Worm (Caenorhabditis elegans) whole organism, young adult: ENCODE data around the gene C14A6.12.

Source experiments
- F33H1.4 ChIP-seq: fragments of 200-800 bp; sonication (Bioruptor generic); IDR thresholded peaks from 2 replicates; pipeline ENCODE4 v1.3.6; 2022; ENCODE audit warnings: missing genetic modification reagents, missing genetic modification characterization, missing compliant biosample characterization
- F39B2.1 ChIP-seq: fragments of 200-800 bp; sonication (Bioruptor generic); IDR thresholded peaks from 2 replicates; pipeline ENCODE4 v1.3.6; 2022; ENCODE audit warnings: missing genetic modification reagents, missing genetic modification characterization, missing compliant biosample characterization
- Y67H2A.10 ChIP-seq: fragments of 200-800 bp; sonication (Bioruptor generic); conservative IDR thresholded peaks from 2 replicates; pipeline ENCODE4 v1.3.6; 2022; ENCODE audit warnings: missing genetic modification reagents, missing genetic modification characterization, missing compliant biosample characterization
- Y95B8A.8 ChIP-seq: fragments of 200-800 bp; sonication (Bioruptor generic); IDR thresholded peaks from 2 replicates; pipeline ENCODE4 v1.3.6; 2022; ENCODE audit warnings: missing genetic modification reagents, missing genetic modification characterization, missing compliant biosample characterization
- aptf-2 ChIP-seq: fragments of 200-800 bp; sonication (Bioruptor generic); conservative IDR thresholded peaks from 2 replicates; pipeline ENCODE4 v1.3.6; 2022; ENCODE audit warnings: missing genetic modification reagents, missing genetic modification characterization, missing compliant biosample characterization
- let-526 ChIP-seq: fragments of 200-800 bp; sonication (Bioruptor generic); IDR thresholded peaks from 2 replicates; pipeline ENCODE4 v1.3.6; 2022; ENCODE audit warnings: missing genetic modification reagents, missing genetic modification characterization, missing compliant biosample characterization
- pha-4 ChIP-seq: fragments of 150-350 bp; sonication (generic microtip); optimal IDR thresholded peaks from 2 replicates; lab custom pipeline; 2014; ENCODE audit warnings: missing biosample characterization, missing genetic modification reagents, missing genetic modification characterization
- somi-1 ChIP-seq: fragments of 200-800 bp; sonication (Bioruptor generic); optimal IDR thresholded peaks from 2 replicates; lab custom pipeline; 2018; ENCODE audit warnings: mild to moderate bottlenecking, missing genetic modification characterization, missing compliant biosample characterization
- unc-130 ChIP-seq: sonication (generic microtip); optimal IDR thresholded peaks from 2 replicates; lab custom pipeline; 2016; ENCODE audit warnings: missing genetic modification reagents, missing genetic modification characterization, missing compliant biosample characterization

- no peak for TF ChIP-seq Y95B8A.8 (GFP tag; lab: Robert Waterston, UW)
- TF ChIP-seq F33H1.4: no peak
- no peak for TF ChIP-seq aptf-2 (GFP tag; lab: Robert Waterston, UW)
- no peak for TF ChIP-seq Y67H2A.10
- TF ChIP-seq let-526 (GFP tag; lab: Robert Waterston, UW): no peak
- no peak for TF ChIP-seq unc-130
- TF ChIP-seq somi-1: no peak
- no peak for TF ChIP-seq F39B2.1
- TF ChIP-seq pha-4 (tag; lab: Kevin White, UChicago): no peak
These were observed 19.9 kb downstream of the C14A6.12 start, which contains the start of gene Y37H2A.13 for ce11 chrV:18142549-18142948.
